Worm (Caenorhabditis elegans): ENCODE data around the gene F17H10.4.

F17H10.4 gene

ce11 chrX:13104966-13105365 lies 21.4 kb downstream of the F17H10.4 start, which contains the start of gene F17H10.1 (continued):
- TF ChIP-seq ceh-79 (tag; optimal IDR thresholded peaks at IDR 0.05), result no peak
- TF ChIP-seq rcor-1 (GFP tag; IDR thresholded peaks at IDR 0.05), result peak; percentile 51
- peak; percentile 70; the same call in 1 of the 2 replicates for TF ChIP-seq lin-26 (GFP tag; IDR thresholded peaks at IDR 0.05)
- no peak; the same call in 1 of the 2 replicates for TF ChIP-seq Y53G8AR.9 (GFP tag; conservative IDR thresholded peaks at IDR 0.05)
- TF ChIP-seq athp-1 (tag; optimal IDR thresholded peaks at IDR 0.05), result no peak
- TF ChIP-seq zfh-2 (GFP tag; conservative IDR thresholded peaks at IDR 0.05), result no peak; the same call in 1 of the 2 replicates
- TF ChIP-seq F39B2.1 (GFP tag; IDR thresholded peaks at IDR 0.05), result no peak
- TF ChIP-seq hsf-1 (GFP tag; IDR thresholded peaks at IDR 0.05), result peak; percentile 90
- no peak for TF ChIP-seq lsl-1 (GFP tag; optimal IDR thresholded peaks at IDR 0.05)
- peak; percentile 86; the same call in 1 of the 2 replicates for TF ChIP-seq let-526 (GFP tag; IDR thresholded peaks at IDR 0.05)
- TF ChIP-seq akir-1 (GFP tag; optimal IDR thresholded peaks at IDR 0.05), result no peak
- no peak for TF ChIP-seq T26A5.8 (tag; optimal IDR thresholded peaks at IDR 0.05)
- TF ChIP-seq somi-1 (GFP tag; optimal IDR thresholded peaks at IDR 0.05), result peak; percentile 94
- TF ChIP-seq fkh-3 (tag; optimal IDR thresholded peaks at IDR 0.05), result no peak
- peak; percentile 66 for TF ChIP-seq repo-1 (tag; optimal IDR thresholded peaks at IDR 0.05)
- peak; percentile 82 for TF ChIP-seq lin-40 (tag; optimal IDR thresholded peaks at IDR 0.05)
- no peak for TF ChIP-seq madf-3 (GFP tag; IDR thresholded peaks at IDR 0.05)
- TF ChIP-seq efl-1 (GFP tag; optimal IDR thresholded peaks at IDR 0.05), result no peak
- 0 out of 2 replicates have a peak, but pooled peaks have one; percentile 75 for TF ChIP-seq sea-2 (GFP tag; IDR thresholded peaks at IDR 0.05)
- TF ChIP-seq aptf-2 (GFP tag; conservative IDR thresholded peaks at IDR 0.05), result no peak
- TF ChIP-seq D2030.7 (GFP tag; IDR thresholded peaks at IDR 0.05), result no peak
- peak; percentile 1 for TF ChIP-seq B0261.1 (tag; optimal IDR thresholded peaks at IDR 0.05)
- peak; percentile 54 for TF ChIP-seq ZK185.1 (tag; optimal IDR thresholded peaks at IDR 0.05; ENCODE audit: poor library complexity, severe bottlenecking)
- no peak for TF ChIP-seq mes-4 (tag; optimal IDR thresholded peaks at IDR 0.05)
- TF ChIP-seq ceh-58 (GFP tag; IDR thresholded peaks at IDR 0.05), result no peak
- TF ChIP-seq Y79H2A.3 (GFP tag; conservative IDR thresholded peaks at IDR 0.05), result no peak
- TF ChIP-seq madf-8 (GFP tag; conservative IDR thresholded peaks at IDR 0.05), result no peak
- no peak for TF ChIP-seq Y53F4B.3 (GFP tag; IDR thresholded peaks at IDR 0.05)
- 0 out of 2 replicates have a peak, but pooled peaks have one; percentile 59 for TF ChIP-seq ceh-40 (GFP tag; IDR thresholded peaks at IDR 0.05)
- TF ChIP-seq Y67H2A.10 (GFP tag; conservative IDR thresholded peaks at IDR 0.05), result no peak
- TF ChIP-seq mcd-1 (GFP tag; IDR thresholded peaks at IDR 0.05), result peak; percentile 61
- TF ChIP-seq lin-35 (GFP tag; optimal IDR thresholded peaks at IDR 0.05), result no peak
- TF ChIP-seq F55B11.4 (tag; optimal IDR thresholded peaks at IDR 0.05; ENCODE audit: borderline replicate concordance, insufficient read depth), result no peak
- TF ChIP-seq attf-5 (GFP tag; optimal IDR thresholded peaks at IDR 0.05), result peak; percentile 31
- TF ChIP-seq nhr-120 (GFP tag; IDR thresholded peaks at IDR 0.05), result no peak
- TF ChIP-seq ets-4 (GFP tag; optimal IDR thresholded peaks at IDR 0.05), result peak; percentile 95
- TF ChIP-seq nfya-2 (GFP tag; IDR thresholded peaks at IDR 0.05), result no peak
- TF ChIP-seq ztf-6 (GFP tag; IDR thresholded peaks at IDR 0.05), result 0 out of 2 replicates have a peak, but pooled peaks have one; percentile 21
- TF ChIP-seq ceh-100 (GFP tag; IDR thresholded peaks at IDR 0.05), result no peak
- TF ChIP-seq F52B5.7 (tag; optimal IDR thresholded peaks at IDR 0.05), result no peak
- TF ChIP-seq snpc-1.1 (tag; optimal IDR thresholded peaks at IDR 0.05; ENCODE audit: insufficient read depth), result no peak
- no peak for TF ChIP-seq F33H1.4 (GFP tag; IDR thresholded peaks at IDR 0.05)
- no peak for TF ChIP-seq F57A8.1 (GFP tag; optimal IDR thresholded peaks at IDR 0.05)
- no peak for TF ChIP-seq nhr-27 (tag; optimal IDR thresholded peaks at IDR 0.05)
